Fruit fly (Drosophila melanogaster) whole organism, wandering third instar larva: ENCODE measurements around the gene CG6659.

Source experiments
- Abd-B ChIP-seq: fragments of >200 bp; optimal IDR thresholded peaks from 2 replicates; lab custom pipeline; 2017; ENCODE audit warnings: missing biosample characterization, missing genetic modification characterization
- CG32264 ChIP-seq: fragments of 200-800 bp; sonication (Bioruptor generic); optimal IDR thresholded peaks from 2 replicates; lab custom pipeline; 2016; ENCODE audit warnings: missing biosample characterization, missing genetic modification characterization
- CG9705 ChIP-seq: fragments of 200-800 bp; sonication (Bioruptor generic); optimal IDR thresholded peaks from 2 replicates; lab custom pipeline; 2018; ENCODE audit warnings: missing biosample characterization, mild to moderate bottlenecking, missing genetic modification characterization
- CrebA ChIP-seq: fragments of 200-800 bp; sonication (Bioruptor generic); optimal IDR thresholded peaks from 2 replicates; lab custom pipeline; 2016; ENCODE audit warnings: missing biosample characterization, mild to moderate bottlenecking, missing genetic modification characterization, borderline replicate concordance
- Dif ChIP-seq: fragments of 200-275, 200-300 bp; sonication (Bioruptor generic); optimal IDR thresholded peaks from 2 replicates; lab custom pipeline; 2018; ENCODE audit warnings: missing biosample characterization, missing genetic modification characterization; ENCODE audit not compliant: partially characterized antibody
- HLH106 ChIP-seq: fragments of 200-800 bp; optimal IDR thresholded peaks from 3 replicates; lab custom pipeline; 2019; ENCODE audit warnings: missing biosample characterization, mild to moderate bottlenecking, missing genetic modification characterization, moderate library complexity
- Hr83 ChIP-seq: fragments of 200-300 bp; sonication (Bioruptor generic); optimal IDR thresholded peaks from 2 replicates; lab custom pipeline; 2016; ENCODE audit warnings: missing biosample characterization, mild to moderate bottlenecking, missing genetic modification characterization, moderate library complexity; ENCODE audit not compliant: poor library complexity, severe bottlenecking
- Mio ChIP-seq: sonication (Bioruptor generic); optimal IDR thresholded peaks from 2 replicates; lab custom pipeline; 2016; ENCODE audit warnings: missing biosample characterization, missing genetic modification characterization
- Myc ChIP-seq: fragments of >200 bp; optimal IDR thresholded peaks from 2 replicates; lab custom pipeline; 2017
- N ChIP-seq: fragments of >200 bp; optimal IDR thresholded peaks from 2 replicates; lab custom pipeline; 2018; ENCODE audit warnings: missing biosample characterization, missing external identifiers, missing genetic modification characterization
- Rel ChIP-seq, 2 experiments: fragments of 200-800 bp; sonication (Bioruptor generic) in 1 of 2; optimal IDR thresholded peaks; 2 replicates in 1 of 2; 3 replicates in 1 of 2; lab custom pipeline; 2016 to 2019; ENCODE audit warnings: mild to moderate bottlenecking in 2 of 2, missing biosample characterization in 2 of 2, missing genetic modification characterization in 2 of 2, moderate library complexity in 1 of 2
- Sp1 ChIP-seq: fragments of 200-800 bp; sonication (Bioruptor generic); optimal IDR thresholded peaks from 3 replicates; lab custom pipeline; 2019; ENCODE audit warnings: missing biosample characterization, mild to moderate bottlenecking, missing genetic modification characterization, moderate library complexity
- Vsx2 ChIP-seq: fragments of 200-300, 225-300 bp; sonication (Bioruptor generic); optimal IDR thresholded peaks from 2 replicates; lab custom pipeline; 2018; ENCODE audit warnings: missing biosample characterization, missing genetic modification characterization; ENCODE audit not compliant: partially characterized antibody
- brk ChIP-seq: fragments of 200-800 bp; sonication (Bioruptor generic); optimal IDR thresholded peaks from 2 replicates; lab custom pipeline; 2016; ENCODE audit warnings: missing biosample characterization, mild to moderate bottlenecking, missing genetic modification characterization
- dl ChIP-seq, 2 experiments: fragments of 175-275, 200-275 bp in 1 of 2; fragments of 200-275 bp in 1 of 2; sonication (Bioruptor generic); optimal IDR thresholded peaks; lab custom pipeline; 2018; ENCODE audit warnings: mild to moderate bottlenecking in 2 of 2, missing biosample characterization in 2 of 2, missing genetic modification characterization in 2 of 2, moderate library complexity in 2 of 2; ENCODE audit not compliant: partially characterized antibody in 2 of 2, insufficient read depth in 1 of 2
- dmrt93B ChIP-seq: fragments of 200-800 bp; sonication (Bioruptor generic); optimal IDR thresholded peaks from 2 replicates; lab custom pipeline; 2018; ENCODE audit warnings: missing biosample characterization, mild to moderate bottlenecking, missing genetic modification characterization
- dsf ChIP-seq: sonication (Bioruptor generic); optimal IDR thresholded peaks from 2 replicates; lab custom pipeline; 2016; ENCODE audit warnings: missing biosample characterization, missing genetic modification characterization, borderline replicate concordance
- ey ChIP-seq: fragments of 200-800 bp; sonication (Bioruptor generic); optimal IDR thresholded peaks from 2 replicates; lab custom pipeline; 2016; ENCODE audit warnings: missing biosample characterization, missing genetic modification characterization
- foxo ChIP-seq, 2 experiments: fragments of 200-800 bp; sonication (Bioruptor generic); optimal IDR thresholded peaks; 2 replicates in 1 of 2; 3 replicates in 1 of 2; lab custom pipeline; 2016 to 2017; ENCODE audit warnings: missing biosample characterization in 2 of 2, missing genetic modification characterization in 2 of 2
- fru ChIP-seq: fragments of 200-800 bp; sonication (Bioruptor generic); optimal IDR thresholded peaks from 3 replicates; lab custom pipeline; 2016; ENCODE audit warnings: missing biosample characterization, mild to moderate bottlenecking, missing genetic modification characterization
- h ChIP-seq: fragments of 200-800 bp; sonication (Bioruptor generic); optimal IDR thresholded peaks from 3 replicates; lab custom pipeline; 2016; ENCODE audit warnings: missing biosample characterization, mild to moderate bottlenecking, missing genetic modification characterization
- jim ChIP-seq: fragments of 175-275, 200-325 bp; sonication (Bioruptor generic); optimal IDR thresholded peaks from 2 replicates; lab custom pipeline; 2016; ENCODE audit warnings: missing biosample characterization, mild to moderate bottlenecking, missing genetic modification characterization
- lola ChIP-seq: fragments of >200 bp; optimal IDR thresholded peaks from 2 replicates; lab custom pipeline; 2017; ENCODE audit warnings: missing biosample characterization, missing genetic modification characterization
- pan ChIP-seq: fragments of >200 bp; optimal IDR thresholded peaks from 2 replicates; lab custom pipeline; 2017
- psq ChIP-seq: fragments of 200-800 bp; sonication (Bioruptor generic); optimal IDR thresholded peaks from 3 replicates; lab custom pipeline; 2017; ENCODE audit warnings: missing biosample characterization, mild to moderate bottlenecking, missing genetic modification characterization, moderate library complexity
- rgr ChIP-seq: fragments of 200-800 bp; sonication (Bioruptor generic); optimal IDR thresholded peaks from 3 replicates; lab custom pipeline; 2016; ENCODE audit warnings: missing biosample characterization, mild to moderate bottlenecking, missing genetic modification characterization
- sage ChIP-seq: fragments of 200-800 bp; sonication (Bioruptor generic); optimal IDR thresholded peaks from 2 replicates; lab custom pipeline; 2016; ENCODE audit warnings: missing biosample characterization, mild to moderate bottlenecking, missing genetic modification characterization
- sv ChIP-seq: fragments of 200-800 bp; sonication (Bioruptor generic); optimal IDR thresholded peaks from 3 replicates; lab custom pipeline; 2016; ENCODE audit warnings: missing biosample characterization, missing genetic modification characterization
- tai ChIP-seq: sonication (Bioruptor generic); optimal IDR thresholded peaks from 2 replicates; lab custom pipeline; 2016; ENCODE audit warnings: missing biosample characterization, missing genetic modification characterization
- woc ChIP-seq: sonication (Bioruptor generic); optimal IDR thresholded peaks from 2 replicates; lab custom pipeline; 2016; ENCODE audit warnings: missing biosample characterization, mild to moderate bottlenecking, missing genetic modification characterization

Gene CG6659

DNA sequence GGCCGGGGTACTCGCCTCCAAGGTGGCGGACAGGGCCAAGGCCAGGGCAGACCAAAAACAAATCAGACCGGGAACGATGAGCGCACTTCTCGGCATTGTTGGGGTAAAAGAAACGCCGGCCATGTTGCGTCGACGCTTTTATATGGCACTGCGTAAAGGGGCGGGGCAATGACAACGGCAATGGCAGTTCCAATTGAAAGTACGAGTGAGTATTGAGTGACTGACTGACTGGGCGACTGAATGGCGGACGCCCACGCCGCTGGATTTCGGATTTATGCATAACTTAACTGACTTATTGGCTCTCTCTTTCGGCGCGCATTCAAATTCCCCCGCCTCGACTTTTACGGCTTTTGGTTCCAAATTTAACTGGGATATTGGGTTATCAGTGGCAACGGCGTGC lies 5.0 kb upstream of the CG6659 start, which contains the start of gene CG6696:
TSS of gene CG6696 (minus strand) at position 101 of the 400 bp plus-strand sequence.
- no peak for TF ChIP-seq Rel (GFP tag; optimal IDR thresholded peaks at IDR 0.05; lab: Kevin White, UChicago)
- TF ChIP-seq Rel (tag; optimal IDR thresholded peaks at IDR 0.05; lab: Kevin White, UChicago), result no peak
- TF ChIP-seq tai (GFP tag; lab: Kevin White, UChicago), result no peak
- no peak for TF ChIP-seq CG9705 (GFP tag; lab: Kevin White, UChicago)
- no peak for TF ChIP-seq HLH106 (tag; lab: Kevin White, UChicago)
- TF ChIP-seq brk (GFP tag; lab: Kevin White, UChicago), result no peak
- TF ChIP-seq Vsx2 (GFP tag; lab: Kevin White, UChicago), result no peak
- TF ChIP-seq dsf (GFP tag; lab: Kevin White, UChicago), result no peak
- TF ChIP-seq pan (lab: Kevin White, UChicago), result no peak
- TF ChIP-seq rgr (GFP tag; lab: Kevin White, UChicago), result no peak
- no peak for TF ChIP-seq woc
- no peak for TF ChIP-seq dl (GFP tag; optimal IDR thresholded peaks at IDR 0.05; lab: Kevin White, UChicago; ENCODE audit: insufficient read depth in 1 of 2, partially characterized antibody in 2 of 2)
- no peak for TF ChIP-seq fru
- TF ChIP-seq h (GFP tag; lab: Kevin White, UChicago), result no peak
- no peak for TF ChIP-seq Mio (GFP tag; lab: Kevin White, UChicago)
- TF ChIP-seq psq (GFP tag; lab: Kevin White, UChicago), result no peak
- TF ChIP-seq Hr83 (GFP tag; lab: Kevin White, UChicago), result no peak
- no peak for TF ChIP-seq Dif (GFP tag; lab: Kevin White, UChicago)
- TF ChIP-seq sv, result no peak

DNA sequence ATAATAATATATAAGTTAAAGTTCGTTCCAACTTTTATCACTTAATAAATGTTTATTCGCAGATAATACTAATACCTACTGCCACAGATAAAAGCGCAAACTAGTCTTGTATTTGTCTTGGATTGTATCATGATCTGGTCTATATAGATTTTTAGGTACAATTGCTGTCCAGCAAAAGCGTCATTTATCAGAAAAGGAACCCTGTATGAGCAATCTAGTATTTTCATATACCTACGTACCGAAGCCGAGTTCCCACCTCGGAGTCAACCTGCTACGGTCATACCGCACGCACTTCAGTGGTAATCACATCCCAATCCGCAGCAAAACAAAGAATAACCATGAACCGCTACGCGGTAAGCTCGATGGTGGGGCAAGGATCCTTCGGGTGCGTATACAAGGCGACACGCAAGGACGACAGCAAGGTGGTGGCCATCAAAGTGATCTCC lies 439 bp upstream of the CG6659 start, which contains the start of gene fu:
TSS of gene fu (plus strand) at position 254 of the 446 bp plus-strand sequence.
- TF ChIP-seq rgr (GFP tag; lab: Kevin White, UChicago) (peak; percentile 35), Sp1 (GFP tag; lab: Kevin White, UChicago) (peak; percentile 11), Myc (lab: Kevin White, UChicago) (peak; percentile 73), woc (peak; percentile 56), Dif (GFP tag; lab: Kevin White, UChicago) (no peak), psq (GFP tag; lab: Kevin White, UChicago) (peak; percentile 1), lola (GFP tag; lab: Kevin White, UChicago) (no peak), ey (GFP tag; lab: Kevin White, UChicago) (no peak), Rel (GFP tag; optimal IDR thresholded peaks at IDR 0.05; lab: Kevin White, UChicago) (no peak), Rel (tag; optimal IDR thresholded peaks at IDR 0.05; lab: Kevin White, UChicago) (peak; percentile 54), HLH106 (tag; lab: Kevin White, UChicago) (peak; percentile 43), fru (no peak), foxo (GFP tag; optimal IDR thresholded peaks at IDR 0.05; lab: Kevin White, UChicago) (peak in 1 of 2 experiments; percentile 24), CrebA (GFP tag; lab: Kevin White, UChicago) (no peak)

DNA sequence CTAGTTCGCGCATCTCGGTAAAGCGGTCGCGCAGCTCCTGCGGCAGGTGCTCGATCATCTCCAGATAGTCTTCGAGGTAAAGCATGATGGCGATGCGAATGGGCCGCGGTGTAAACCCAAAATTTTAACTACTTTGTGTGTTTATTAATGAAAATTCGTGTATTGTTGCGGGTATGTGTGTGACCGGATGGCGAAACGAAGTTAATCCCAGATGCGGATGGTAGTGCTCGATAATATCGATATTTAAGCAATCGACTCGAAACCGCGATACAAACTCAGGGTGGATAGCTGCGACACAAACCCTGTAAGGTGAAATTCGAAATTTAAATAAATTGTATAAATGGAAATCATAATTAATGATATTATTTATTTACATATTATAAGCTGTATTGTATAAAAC lies 4.2 kb downstream of the CG6659 start, which contains the start of gene Ing3:
TSS of gene Ing3 (minus strand) at position 213 of the 400 bp plus-strand sequence.
- TF ChIP-seq h (GFP tag; lab: Kevin White, UChicago), result no peak
- TF ChIP-seq Myc (lab: Kevin White, UChicago), result peak; percentile 65
- no peak for TF ChIP-seq N (GFP tag; lab: Kevin White, UChicago)
- no peak for TF ChIP-seq dsf (GFP tag; lab: Kevin White, UChicago)
- TF ChIP-seq Rel (GFP tag; optimal IDR thresholded peaks at IDR 0.05; lab: Kevin White, UChicago), result no peak
- peak; percentile 14 for TF ChIP-seq Rel (tag; optimal IDR thresholded peaks at IDR 0.05; lab: Kevin White, UChicago)
- no peak for TF ChIP-seq tai (GFP tag; lab: Kevin White, UChicago)
- TF ChIP-seq jim, result no peak
- no peak for TF ChIP-seq rgr (GFP tag; lab: Kevin White, UChicago)
- no peak for TF ChIP-seq woc
- TF ChIP-seq CG32264 (GFP tag; lab: Kevin White, UChicago), result no peak
- no peak for TF ChIP-seq dmrt93B (GFP tag; lab: Kevin White, UChicago)
- TF ChIP-seq Hr83 (GFP tag; lab: Kevin White, UChicago), result no peak
- no peak for TF ChIP-seq sage (GFP tag; lab: Kevin White, UChicago)
- TF ChIP-seq brk (GFP tag; lab: Kevin White, UChicago), result no peak
- TF ChIP-seq CG9705 (GFP tag; lab: Kevin White, UChicago), result no peak
- no peak for TF ChIP-seq Mio (GFP tag; lab: Kevin White, UChicago)
- TF ChIP-seq Abd-B, result no peak

DNA sequence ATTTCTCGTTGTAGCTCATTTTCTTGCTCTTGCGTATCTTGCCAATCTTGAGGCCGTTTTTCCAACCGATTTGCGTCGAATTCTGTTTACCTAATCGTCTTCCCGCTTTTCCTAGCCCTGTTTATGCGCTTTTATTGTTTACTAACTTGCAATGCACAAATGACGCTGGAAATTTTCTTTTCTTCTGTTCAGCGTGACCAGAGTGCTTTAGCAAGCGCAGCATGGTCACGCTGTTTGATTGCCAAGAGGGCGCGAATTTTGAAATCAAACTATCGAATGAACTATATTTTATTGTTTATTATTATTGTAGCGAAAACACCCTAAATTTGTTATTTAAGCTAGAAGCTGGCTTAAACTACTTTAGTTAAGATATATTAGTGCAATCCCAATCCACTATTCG lies 6.8 kb downstream of the CG6659 start, which contains the start of gene Hou:
TSS of gene Hou (minus strand) at position 193 of the 400 bp plus-strand sequence.
- TF ChIP-seq foxo (GFP tag; optimal IDR thresholded peaks at IDR 0.05; lab: Kevin White, UChicago), result no peak
- no peak for TF ChIP-seq Mio (GFP tag; lab: Kevin White, UChicago)
- peak; percentile 29 for TF ChIP-seq Dif (GFP tag; lab: Kevin White, UChicago)
- TF ChIP-seq CG32264 (GFP tag; lab: Kevin White, UChicago), result no peak
- TF ChIP-seq Rel (GFP tag; optimal IDR thresholded peaks at IDR 0.05; lab: Kevin White, UChicago), result no peak
- peak; percentile 14 for TF ChIP-seq Rel (tag; optimal IDR thresholded peaks at IDR 0.05; lab: Kevin White, UChicago)
- no peak for TF ChIP-seq N (GFP tag; lab: Kevin White, UChicago)
- no peak for TF ChIP-seq sage (GFP tag; lab: Kevin White, UChicago)
- TF ChIP-seq brk (GFP tag; lab: Kevin White, UChicago), result no peak
- TF ChIP-seq dl (GFP tag; optimal IDR thresholded peaks at IDR 0.05; lab: Kevin White, UChicago; ENCODE audit: insufficient read depth in 1 of 2, partially characterized antibody in 2 of 2), result no peak
